Worm (Caenorhabditis elegans): ENCODE data around the gene ZK617.26.

The ZK617.26 gene

DNA sequence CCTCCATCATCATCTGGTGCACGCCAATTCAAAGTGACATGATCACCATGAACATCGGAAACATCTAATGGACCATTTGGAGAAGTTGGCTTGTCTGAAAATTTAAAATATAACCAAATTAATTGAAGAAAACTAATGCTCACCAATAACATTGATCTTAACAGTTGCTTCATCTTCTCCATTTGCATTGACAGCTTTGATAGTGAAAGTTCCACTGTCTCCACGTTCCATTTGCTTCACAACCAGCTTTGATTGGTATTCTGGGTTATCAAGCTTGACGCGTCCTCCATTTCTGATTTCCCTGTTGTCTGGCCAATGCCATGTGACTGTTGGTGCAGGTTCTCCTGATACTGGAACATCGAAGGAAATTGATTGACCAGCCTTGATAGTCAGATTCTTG, 24.4 kb downstream of the ZK617.26 start:
- no peak for TF ChIP-seq dao-5 (tag; optimal IDR thresholded peaks at IDR 0.05)
- no peak for TF ChIP-seq W03F9.2 (tag; optimal IDR thresholded peaks at IDR 0.05)
- no peak for TF ChIP-seq him-1 (tag; optimal IDR thresholded peaks at IDR 0.05)

DNA sequence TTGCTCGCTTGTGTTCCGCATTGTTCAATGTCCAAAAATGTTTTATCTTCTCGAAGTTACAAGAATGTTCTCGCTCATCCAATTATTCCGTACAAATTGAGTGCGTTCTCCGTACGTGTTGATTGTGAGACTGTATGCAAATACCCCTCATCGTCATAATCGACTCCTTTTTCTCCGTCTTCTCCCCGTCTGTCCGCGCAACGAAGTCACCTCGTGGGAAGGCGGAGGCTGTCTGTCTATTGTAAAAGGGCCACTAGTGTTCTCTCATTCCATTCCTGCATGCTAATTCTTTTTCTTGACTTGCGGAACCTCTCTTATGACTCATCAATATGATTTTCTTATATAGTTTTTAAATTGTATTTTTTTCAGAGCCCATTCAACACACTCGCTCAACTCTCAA, 40.6 kb downstream of the ZK617.26 start, which contains the start of gene ZK829.9:
TSS of gene ZK829.9 (plus strand) at position 364 of the 400 bp plus-strand sequence.
- TF ChIP-seq him-1 (tag; optimal IDR thresholded peaks at IDR 0.05) (no peak), dao-5 (tag; optimal IDR thresholded peaks at IDR 0.05) (no peak), W03F9.2 (tag; optimal IDR thresholded peaks at IDR 0.05) (no peak)

DNA sequence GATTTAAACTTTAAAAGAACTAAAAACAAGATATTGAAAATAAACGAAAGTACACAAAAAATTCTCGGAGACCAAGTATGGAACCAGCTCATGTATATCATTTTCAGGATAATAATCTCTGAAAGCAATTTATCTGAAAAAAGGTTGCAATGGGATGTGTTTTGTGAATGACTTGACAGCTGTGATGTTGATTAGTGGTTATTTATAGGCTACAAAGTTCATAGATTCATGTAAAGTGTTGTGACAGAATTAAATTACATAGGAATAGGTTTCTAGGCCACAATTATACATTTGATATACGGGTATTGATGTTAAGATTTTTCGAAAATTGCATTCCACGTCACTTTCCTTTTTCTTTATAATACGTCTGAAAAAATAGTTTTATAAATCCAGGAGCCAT, 45.4 kb downstream of the ZK617.26 start, which contains the start of gene srj-1:
TSS of gene srj-1 (minus strand) at position 101 of the 400 bp plus-strand sequence.
- TF ChIP-seq him-1 (tag; optimal IDR thresholded peaks at IDR 0.05) (no peak), dao-5 (tag; optimal IDR thresholded peaks at IDR 0.05) (no peak), W03F9.2 (tag; optimal IDR thresholded peaks at IDR 0.05) (no peak)

DNA sequence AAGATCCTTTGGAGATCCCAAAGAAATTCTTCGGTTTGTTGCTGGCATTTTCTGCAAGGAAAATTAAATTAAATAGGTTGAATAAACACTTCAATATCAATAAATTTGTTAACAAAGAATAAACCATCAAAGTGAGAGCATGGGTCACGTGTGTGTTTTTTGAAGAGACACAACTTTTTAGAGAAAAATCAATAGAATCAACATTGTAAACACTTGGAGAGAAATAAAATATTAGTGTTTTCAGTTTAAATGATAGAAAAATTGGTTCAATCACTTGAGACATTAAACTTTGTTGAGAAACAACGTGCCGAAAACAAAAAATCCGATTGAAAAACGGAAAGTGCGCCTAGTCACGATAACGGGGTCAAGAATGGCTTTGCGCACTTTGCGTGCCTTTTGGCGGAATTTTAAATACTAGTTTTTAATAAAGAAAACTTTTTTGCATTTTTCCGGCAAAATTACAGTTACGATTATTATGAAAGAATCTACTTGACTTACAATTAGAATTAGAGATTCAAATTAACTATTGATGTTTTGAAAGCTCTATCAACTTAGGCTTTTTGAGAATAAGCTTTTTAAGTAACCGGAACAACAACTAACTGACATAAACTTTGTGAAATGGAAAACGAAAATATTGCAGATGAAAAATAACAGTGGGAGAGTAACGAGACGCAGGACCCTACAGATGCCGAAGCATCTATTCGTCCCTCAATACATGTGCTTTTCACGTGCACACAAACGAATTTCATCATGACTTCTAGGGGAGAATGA, 49.1 kb downstream of the ZK617.26 start, which contains the start of gene ZK829.7:
TSS of gene ZK829.7 (minus strand) at position 51 of the 771 bp plus-strand sequence.
- TF ChIP-seq dao-5 (tag; optimal IDR thresholded peaks at IDR 0.05) (no peak), W03F9.2 (tag; optimal IDR thresholded peaks at IDR 0.05) (peak; percentile 41), him-1 (tag; optimal IDR thresholded peaks at IDR 0.05) (no peak)

Measured in whole organism, L4/young adult.